Fruit fly (Drosophila melanogaster) whole organism, embryonic: ENCODE measurements around the gene dbe.

Source experiments
- B-H1 ChIP-seq: fragments of 200-800 bp; sonication (Bioruptor generic); IDR thresholded peaks from 3 replicates; pipeline ENCODE4 v1.3.6; 2022; ENCODE audit warnings: missing biosample characterization, missing genetic modification characterization
- BtbVII ChIP-seq: fragments of 200-800 bp; sonication (Bioruptor generic); optimal IDR thresholded peaks from 3 replicates; lab custom pipeline; 2017; ENCODE audit warnings: missing biosample characterization, mild to moderate bottlenecking, missing genetic modification characterization
- CG10267 ChIP-seq: fragments of 200-800 bp; sonication (Bioruptor generic); optimal IDR thresholded peaks from 2 replicates; lab custom pipeline; 2018; ENCODE audit warnings: missing biosample characterization, mild to moderate bottlenecking, missing genetic modification characterization, moderate library complexity
- CG10431 ChIP-seq: fragments of 200-800 bp; sonication (Bioruptor generic); optimal IDR thresholded peaks from 3 replicates; lab custom pipeline; 2018; ENCODE audit warnings: missing biosample characterization, mild to moderate bottlenecking, missing genetic modification characterization
- CG11696 ChIP-seq: fragments of 200-800 bp; sonication (Bioruptor generic); IDR thresholded peaks from 2 replicates; pipeline ENCODE4 v1.3.6; 2022; ENCODE audit warnings: missing biosample characterization, missing genetic modification characterization
- CG12071 ChIP-seq: fragments of 200-800 bp; sonication (Bioruptor generic); optimal IDR thresholded peaks from 3 replicates; lab custom pipeline; 2018; ENCODE audit warnings: missing biosample characterization, mild to moderate bottlenecking, missing genetic modification characterization
- CG14050 ChIP-seq: fragments of 200-800 bp; sonication (Bioruptor generic); IDR thresholded peaks from 3 replicates; pipeline ENCODE4 v1.3.6; 2022; ENCODE audit warnings: missing biosample characterization, missing genetic modification characterization
- CG1602 ChIP-seq: fragments of 200-800 bp; sonication (Bioruptor generic); optimal IDR thresholded peaks from 3 replicates; lab custom pipeline; 2016; ENCODE audit warnings: missing biosample characterization, missing genetic modification characterization
- CG1647 ChIP-seq: fragments of 200-800 bp; sonication (Bioruptor generic); optimal IDR thresholded peaks from 3 replicates; lab custom pipeline; 2016; ENCODE audit warnings: missing biosample characterization, missing genetic modification characterization
- CG31441 ChIP-seq: fragments of 200-800 bp; sonication (Bioruptor generic); IDR thresholded peaks from 2 replicates; pipeline ENCODE4 v1.3.6; 2022; ENCODE audit warnings: missing biosample characterization, missing genetic modification characterization
- CG4854 ChIP-seq: fragments of 200-800 bp; sonication (Bioruptor generic); optimal IDR thresholded peaks from 2 replicates; lab custom pipeline; 2016; ENCODE audit warnings: missing biosample characterization, missing genetic modification characterization, inconsistent platforms
- CG6683 ChIP-seq: fragments of 200-800 bp; sonication (Bioruptor generic); optimal IDR thresholded peaks from 2 replicates; lab custom pipeline; 2017; ENCODE audit warnings: missing biosample characterization, mild to moderate bottlenecking, missing genetic modification characterization, missing genetic modification reagents
- CG7745 ChIP-seq: fragments of 200-800 bp; sonication (Bioruptor generic); optimal IDR thresholded peaks from 2 replicates; lab custom pipeline; 2018; ENCODE audit warnings: missing biosample characterization, mild to moderate bottlenecking, missing genetic modification characterization, moderate library complexity
- CG8478 ChIP-seq: fragments of >200 bp; optimal IDR thresholded peaks from 2 replicates; lab custom pipeline; 2018
- CG9437 ChIP-seq: fragments of 200-800 bp; sonication (Bioruptor generic); optimal IDR thresholded peaks from 2 replicates; lab custom pipeline; 2018; ENCODE audit warnings: missing biosample characterization, mild to moderate bottlenecking, missing genetic modification characterization
- Camta ChIP-seq: fragments of 200-800 bp; sonication (Bioruptor generic); optimal IDR thresholded peaks from 2 replicates; lab custom pipeline; 2016; ENCODE audit warnings: missing biosample characterization, missing genetic modification characterization
- Chrac-16 ChIP-seq: fragments of 200-800 bp; sonication (Bioruptor generic); optimal IDR thresholded peaks from 3 replicates; lab custom pipeline; 2016; ENCODE audit warnings: missing biosample characterization, missing genetic modification characterization
- Gsc ChIP-seq: fragments of 200-800 bp; sonication (Bioruptor generic); IDR thresholded peaks from 2 replicates; pipeline ENCODE4 v1.3.6; 2022; ENCODE audit warnings: missing biosample characterization, missing genetic modification characterization
- H15 ChIP-seq: fragments of 200-800 bp; sonication (Bioruptor generic); IDR thresholded peaks from 3 replicates; pipeline ENCODE4 v1.3.6; 2022; ENCODE audit warnings: missing biosample characterization, missing genetic modification characterization
- HLH54F ChIP-seq: fragments of 200-800 bp; sonication (Bioruptor generic); optimal IDR thresholded peaks from 3 replicates; lab custom pipeline; 2016; ENCODE audit warnings: missing biosample characterization, missing genetic modification characterization
- HmgZ ChIP-seq: fragments of 200-800 bp; sonication (Bioruptor generic); optimal IDR thresholded peaks from 2 replicates; lab custom pipeline; 2018; ENCODE audit warnings: missing biosample characterization, mild to moderate bottlenecking, missing genetic modification characterization
- Hr51 ChIP-seq, 2 experiments: fragments of 200-800 bp; sonication (Bioruptor generic); optimal IDR thresholded peaks; 2 replicates in 1 of 2; 3 replicates in 1 of 2; lab custom pipeline; 2016 to 2018; ENCODE audit warnings: missing biosample characterization in 2 of 2, missing genetic modification characterization in 2 of 2, mild to moderate bottlenecking in 1 of 2, moderate library complexity in 1 of 2
- Mad ChIP-seq: fragments of 200-800 bp; sonication (Bioruptor generic); optimal IDR thresholded peaks from 2 replicates; lab custom pipeline; 2016; ENCODE audit warnings: missing biosample characterization, missing genetic modification characterization
- NC2α ChIP-seq: fragments of 200-800 bp; sonication (Bioruptor generic); optimal IDR thresholded peaks from 2 replicates; lab custom pipeline; 2016; ENCODE audit warnings: missing biosample characterization, missing genetic modification characterization
- NC2β ChIP-seq: fragments of 200-800 bp; sonication (Bioruptor generic); optimal IDR thresholded peaks from 2 replicates; lab custom pipeline; 2016; ENCODE audit warnings: missing biosample characterization, missing genetic modification characterization
- Oli ChIP-seq: fragments of 200-800 bp; sonication (Bioruptor generic); optimal IDR thresholded peaks from 2 replicates; lab custom pipeline; 2018; ENCODE audit warnings: missing biosample characterization, mild to moderate bottlenecking, missing genetic modification characterization, moderate library complexity
- Rx ChIP-seq: fragments of 200-800 bp; sonication (Bioruptor generic); IDR thresholded peaks from 2 replicates; pipeline ENCODE4 v1.3.6; 2022; ENCODE audit warnings: missing biosample characterization, missing genetic modification characterization
- Scr ChIP-seq: fragments of 200-800 bp; sonication (Bioruptor generic); IDR thresholded peaks from 2 replicates; pipeline ENCODE4 v1.3.6; 2022; ENCODE audit warnings: missing biosample characterization, missing genetic modification characterization; ENCODE audit not compliant: partially characterized antibody
- Sox100B ChIP-seq: fragments of 200-800 bp; sonication (Bioruptor generic); optimal IDR thresholded peaks from 3 replicates; lab custom pipeline; 2018; ENCODE audit warnings: missing biosample characterization, mild to moderate bottlenecking, missing genetic modification characterization
- Stat92E ChIP-seq, 3 experiments: fragments of >200 bp in 2 of 3; fragments of 200-800 bp in 1 of 3; sonication (Bioruptor generic) in 1 of 3; optimal IDR thresholded peaks; 2 replicates each; lab custom pipeline; 2017 to 2019; ENCODE audit warnings: missing biosample characterization in 3 of 3, missing genetic modification characterization in 3 of 3, mild to moderate bottlenecking in 1 of 3, moderate library complexity in 1 of 3
- Taf1 ChIP-seq: fragments of 200-800 bp; sonication (Bioruptor generic); IDR thresholded peaks from 2 replicates; pipeline ENCODE4 v1.3.6; 2022; ENCODE audit warnings: missing biosample characterization, missing genetic modification characterization
- ato ChIP-seq: fragments of 200-800 bp; sonication (Bioruptor generic); IDR thresholded peaks from 2 replicates; pipeline ENCODE4 v1.3.6; 2022; ENCODE audit warnings: missing biosample characterization, missing genetic modification characterization; ENCODE audit not compliant: partially characterized antibody
- bab2 ChIP-seq: fragments of 200-800 bp; sonication (Bioruptor generic); optimal IDR thresholded peaks from 2 replicates; lab custom pipeline; 2016; ENCODE audit warnings: missing biosample characterization, missing genetic modification characterization
- bowl ChIP-seq: fragments of 200-800 bp; sonication (Bioruptor generic); IDR thresholded peaks from 2 replicates; pipeline ENCODE4 v1.3.6; 2022; ENCODE audit warnings: missing biosample characterization, missing genetic modification characterization
- cas ChIP-seq: fragments of 200-800 bp; sonication (Bioruptor generic); IDR thresholded peaks from 2 replicates; pipeline ENCODE4 v1.3.6; 2022; ENCODE audit warnings: missing biosample characterization, missing genetic modification characterization
- ci ChIP-seq: fragments of 200-800 bp; sonication (Bioruptor generic); IDR thresholded peaks from 3 replicates; pipeline ENCODE4 v1.3.6; 2022; ENCODE audit warnings: missing biosample characterization, missing genetic modification characterization
- ewg ChIP-seq: fragments of 200-800 bp; sonication (Bioruptor generic); optimal IDR thresholded peaks from 3 replicates; lab custom pipeline; 2017; ENCODE audit warnings: mild to moderate bottlenecking, missing biosample characterization, missing genetic modification reagents, missing genetic modification characterization
- fd3F ChIP-seq: fragments of 200-800 bp; sonication (Bioruptor generic); optimal IDR thresholded peaks from 2 replicates; lab custom pipeline; 2018; ENCODE audit warnings: missing biosample characterization, mild to moderate bottlenecking, missing genetic modification characterization, moderate library complexity
- gro ChIP-seq: fragments of 200-800 bp; sonication (Bioruptor generic); optimal IDR thresholded peaks from 2 replicates; lab custom pipeline; 2016; ENCODE audit warnings: missing biosample characterization, missing genetic modification characterization
- inv ChIP-seq: fragments of 200-800 bp; sonication (Bioruptor generic); IDR thresholded peaks from 2 replicates; pipeline ENCODE4 v1.3.6; 2022; ENCODE audit warnings: missing biosample characterization, missing genetic modification characterization; ENCODE audit not compliant: partially characterized antibody
- maf-S ChIP-seq: fragments of 200-800 bp; sonication (Bioruptor generic); optimal IDR thresholded peaks from 2 replicates; lab custom pipeline; 2016; ENCODE audit warnings: missing biosample characterization, missing genetic modification characterization
- pho ChIP-seq: fragments of 200-800 bp; sonication (Bioruptor generic); optimal IDR thresholded peaks from 2 replicates; lab custom pipeline; 2016; ENCODE audit warnings: missing biosample characterization, missing genetic modification characterization
- repo ChIP-seq: fragments of 200-800 bp; sonication (Bioruptor generic); optimal IDR thresholded peaks from 2 replicates; lab custom pipeline; 2016; ENCODE audit warnings: missing biosample characterization, missing genetic modification characterization
- scrt ChIP-seq: fragments of 200-800 bp; sonication (Bioruptor generic); optimal IDR thresholded peaks from 2 replicates; lab custom pipeline; 2018; ENCODE audit warnings: missing biosample characterization, mild to moderate bottlenecking, missing genetic modification characterization, moderate library complexity
- slbo ChIP-seq: fragments of 200-800 bp; sonication (Bioruptor generic); IDR thresholded peaks from 2 replicates; pipeline ENCODE4 v1.3.6; 2022; ENCODE audit warnings: missing biosample characterization, missing genetic modification characterization
- tll ChIP-seq, 2 experiments: fragments of 200-800 bp in 1 of 2; fragments of >200 bp in 1 of 2; sonication (Bioruptor generic) in 1 of 2; optimal IDR thresholded peaks; 2 replicates each; lab custom pipeline; 2017 to 2019; ENCODE audit warnings: missing biosample characterization in 2 of 2, missing genetic modification characterization in 2 of 2, mild to moderate bottlenecking in 1 of 2, moderate library complexity in 1 of 2
- trh ChIP-seq: fragments of 200-800 bp; sonication (Bioruptor generic); optimal IDR thresholded peaks from 2 replicates; lab custom pipeline; 2016; ENCODE audit warnings: missing biosample characterization, missing genetic modification characterization
- wdn ChIP-seq: fragments of 200-800 bp; sonication (Bioruptor generic); IDR thresholded peaks from 2 replicates; pipeline ENCODE4 v1.3.6; 2022; ENCODE audit warnings: missing biosample characterization, missing genetic modification characterization
- zen2 ChIP-seq: fragments of 200-800 bp; sonication (Bioruptor generic); IDR thresholded peaks from 3 replicates; pipeline ENCODE4 v1.3.6; 2022; ENCODE audit warnings: missing biosample characterization, missing genetic modification characterization; ENCODE audit not compliant: partially characterized antibody

dbe gene

DNA sequence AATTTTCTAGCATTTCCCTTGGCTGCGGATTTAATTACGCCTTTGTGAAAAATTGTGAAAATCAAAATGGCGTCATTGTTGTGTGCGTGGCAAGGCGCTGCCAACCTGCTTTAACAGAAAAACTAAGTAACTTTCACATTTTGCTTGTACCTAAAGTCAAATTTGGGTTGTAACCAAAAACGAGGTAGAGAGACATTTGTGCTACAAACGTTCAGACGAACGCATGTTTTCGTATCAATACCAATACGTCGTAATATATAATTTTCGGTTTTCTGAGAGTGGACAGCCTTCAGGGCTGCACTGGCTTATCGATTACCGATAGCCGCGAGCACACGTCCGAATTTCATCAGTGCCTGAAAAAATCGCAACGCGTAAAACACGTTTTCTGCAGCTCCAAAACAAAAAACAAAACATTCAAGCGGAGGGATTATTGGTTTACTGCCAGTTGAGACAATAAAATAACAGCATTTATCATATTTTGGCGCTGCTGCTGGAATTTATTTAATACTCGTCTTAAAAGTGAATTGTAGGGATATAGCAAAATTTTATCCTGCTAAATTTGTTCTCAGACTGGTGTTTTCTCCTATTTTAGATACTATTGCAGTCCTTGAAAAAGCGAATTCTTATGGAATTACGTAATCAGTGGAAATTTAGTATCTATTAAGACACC lies 1.2 kb upstream of the dbe start (continued):
- TF ChIP-seq HLH54F (GFP tag; lab: Kevin White, UChicago) (peak; percentile 76), maf-S (peak; percentile 29), CG31441 (GFP tag; lab: Robert Waterston, UW) (peak; percentile 47), Chrac-16 (GFP tag; lab: Kevin White, UChicago) (peak; percentile 66), CG1647 (GFP tag; lab: Kevin White, UChicago) (peak; percentile 73), CG7745 (tag; lab: Kevin White, UChicago) (no peak), B-H1 (GFP tag; lab: Robert Waterston, UW) (peak; percentile 30; the same call in 1 of the 3 replicates), wdn (GFP tag; lab: Robert Waterston, UW) (0 out of 2 replicates have a peak, but pooled peaks have one; percentile 64), NC2α (GFP tag; lab: Kevin White, UChicago) (no peak), CG12071 (GFP tag; lab: Kevin White, UChicago) (peak; percentile 26), CG10267 (tag; lab: Kevin White, UChicago) (peak; percentile 29), bab2 (GFP tag; lab: Kevin White, UChicago) (peak; percentile 79), Oli (peak; percentile 44), cas (GFP tag; lab: Robert Waterston, UW) (0 out of 2 replicates have a peak, but pooled peaks have one; percentile 29), Sox100B (GFP tag; lab: Kevin White, UChicago) (no peak), bowl (GFP tag; lab: Robert Waterston, UW) (no peak), CG9437 (GFP tag; lab: Kevin White, UChicago) (peak; percentile 75), trh (GFP tag; lab: Kevin White, UChicago) (peak; percentile 13), pho (GFP tag; lab: Kevin White, UChicago) (peak; percentile 74), NC2β (GFP tag; lab: Kevin White, UChicago) (peak; percentile 47), HmgZ (tag; lab: Kevin White, UChicago) (peak; percentile 65), CG4854 (peak; percentile 27), Mad (GFP tag; lab: Kevin White, UChicago) (peak; percentile 60), inv (GFP tag; lab: Robert Waterston, UW) (no peak), CG11696 (GFP tag; lab: Robert Waterston, UW) (0 out of 2 replicates have a peak, but pooled peaks have one; percentile 31), ato (GFP tag; lab: Robert Waterston, UW) (no peak), scrt (GFP tag; lab: Kevin White, UChicago) (no peak), tll (GFP tag; optimal IDR thresholded peaks at IDR 0.05; lab: Kevin White, UChicago) (peak in 1 of 2 experiments; percentile 51), Camta (GFP tag; lab: Kevin White, UChicago) (peak; percentile 73), gro (GFP tag; lab: Kevin White, UChicago) (peak; percentile 50), slbo (GFP tag; lab: Robert Waterston, UW) (peak; percentile 79), CG10431 (GFP tag; lab: Kevin White, UChicago) (peak; percentile 21), ewg (GFP tag; lab: Kevin White, UChicago) (peak; percentile 54), BtbVII (peak; percentile 67), CG14050 (GFP tag; lab: Robert Waterston, UW) (peak; percentile 24; the same call in 2 of the 3 replicates), ci (GFP tag; lab: Robert Waterston, UW) (peak; percentile 77), H15 (peak; percentile 55; the same call in 1 of the 3 replicates), fd3F (GFP tag; lab: Kevin White, UChicago) (peak; percentile 43), CG6683 (GFP tag; lab: Kevin White, UChicago) (no peak), repo (GFP tag; lab: Kevin White, UChicago) (peak; percentile 78), Scr (GFP tag; lab: Robert Waterston, UW) (0 out of 2 replicates have a peak, but pooled peaks have one; percentile 30), Stat92E (GFP tag; optimal IDR thresholded peaks at IDR 0.05; lab: Kevin White, UChicago) (no peak), CG1602 (GFP tag; lab: Kevin White, UChicago) (peak; percentile 69), zen2 (GFP tag; lab: Robert Waterston, UW) (no peak), Taf1 (peak; percentile 45; the same call in 1 of the 2 replicates), Gsc (no peak), Hr51 (GFP tag; optimal IDR thresholded peaks at IDR 0.05; lab: Kevin White, UChicago) (peak; percentile 67 to 71), Rx (GFP tag; lab: Robert Waterston, UW) (peak; percentile 75), CG8478 (lab: Kevin White, UChicago) (no peak)
